Fruit fly (Drosophila melanogaster): ENCODE data around the gene TTLL5.

DNA sequence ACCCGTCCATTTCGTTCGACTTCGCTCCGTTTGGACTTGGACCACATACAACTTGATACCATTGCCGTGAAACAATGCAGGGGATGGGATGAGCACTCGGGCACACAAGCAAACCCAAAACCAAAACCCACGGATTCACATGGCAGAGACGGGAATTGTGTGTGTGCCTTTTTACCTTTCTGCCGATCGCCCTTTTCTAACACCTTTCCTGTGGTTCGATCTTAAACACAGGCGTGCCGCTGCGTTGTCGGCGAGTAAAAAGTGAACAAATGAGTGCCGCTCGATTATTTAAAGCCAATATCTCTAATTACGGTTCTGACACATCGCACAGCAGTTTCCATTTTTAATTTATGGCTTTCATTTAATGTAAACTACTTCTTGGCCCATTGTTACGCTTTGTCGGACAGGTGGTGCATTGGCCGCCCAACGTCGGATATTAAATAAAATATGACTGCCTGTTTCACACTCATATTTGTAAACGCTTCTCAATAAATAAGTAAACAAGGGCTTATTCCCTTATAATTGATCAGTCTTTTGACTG lies 45.4 kb downstream of the TTLL5 start:
- TF ChIP-seq Myc (optimal IDR thresholded peaks at IDR 0.05) (no peak), psq (optimal IDR thresholded peaks at IDR 0.05) (no peak), ttk (optimal IDR thresholded peaks at IDR 0.05) (no peak), Sin3A (optimal IDR thresholded peaks at IDR 0.05) (no peak), h (optimal IDR thresholded peaks at IDR 0.05) (no peak)

Data from Kc167 (cell line).